Worm (Caenorhabditis elegans) whole organism, L4/young adult: ENCODE data around the gene srbc-23.

Experiments used
- W03F9.2 ChIP-seq: fragments of 150-350 bp; optimal IDR thresholded peaks from 2 replicates; lab custom pipeline; 2014; ENCODE audit warnings: missing biosample characterization, missing genetic modification characterization
- dao-5 ChIP-seq: sonication (generic microtip); optimal IDR thresholded peaks from 2 replicates; lab custom pipeline; 2016; ENCODE audit warnings: missing genotype, missing genetic modification characterization, moderate library complexity, missing compliant biosample characterization
- him-1 ChIP-seq: sonication (generic microtip); optimal IDR thresholded peaks from 2 replicates; lab custom pipeline; 2016; ENCODE audit warnings: missing genotype, missing genetic modification reagents, missing genetic modification characterization, missing compliant biosample characterization

- TF ChIP-seq him-1 (tag; lab: Kevin White, UChicago) (no peak), dao-5 (no peak), W03F9.2 (tag; lab: Kevin White, UChicago) (no peak)
These were observed 3.9 kb upstream of the srbc-23 start, which contains the start of gene C45H4.21 for ce11 chrV:2149432-2149831.
